Worm (Caenorhabditis elegans) whole organism, young adult: Measurements from ENCODE around the gene T01D3.3.
A peak's percentile ranks its signal among the peaks of the same experiment; 100 is the strongest.

Source experiments
- B0019.2 ChIP-seq: fragments of 200-800 bp; sonication (Bioruptor generic); conservative IDR thresholded peaks from 2 replicates; pipeline ENCODE4 v1.3.6; 2022; ENCODE audit warnings: missing genetic modification reagents, missing genetic modification characterization, missing compliant biosample characterization
- B0336.3 ChIP-seq: fragments of 200-800 bp; sonication (Bioruptor generic); IDR thresholded peaks from 2 replicates; pipeline ENCODE4 v1.3.6; 2022; ENCODE audit warnings: missing genetic modification characterization, missing compliant biosample characterization
- C06A6.2 ChIP-seq: fragments of 200-800 bp; sonication (Bioruptor generic); conservative IDR thresholded peaks from 2 replicates; pipeline ENCODE4 v1.3.6; 2022; ENCODE audit warnings: missing genetic modification characterization, missing compliant biosample characterization
- F23B12.7 ChIP-seq: sonication (generic microtip); optimal IDR thresholded peaks from 2 replicates; lab custom pipeline; 2017; ENCODE audit warnings: missing genetic modification characterization, mild to moderate bottlenecking, missing compliant biosample characterization, antibody characterized with exemption, moderate library complexity; ENCODE audit not compliant: insufficient read depth
- F39B2.1 ChIP-seq: fragments of 200-800 bp; sonication (Bioruptor generic); IDR thresholded peaks from 2 replicates; pipeline ENCODE4 v1.3.6; 2022; ENCODE audit warnings: missing genetic modification reagents, missing genetic modification characterization, missing compliant biosample characterization
- F49E8.2 ChIP-seq: sonication (generic microtip); optimal IDR thresholded peaks from 3 replicates; lab custom pipeline; 2017; ENCODE audit warnings: missing genetic modification characterization, mild to moderate bottlenecking, missing compliant biosample characterization, antibody characterized with exemption, moderate library complexity; ENCODE audit not compliant: insufficient read depth
- F52B5.7 ChIP-seq: sonication (generic microtip); optimal IDR thresholded peaks from 2 replicates; lab custom pipeline; 2016; ENCODE audit warnings: mild to moderate bottlenecking, missing genetic modification characterization, missing compliant biosample characterization
- F57C9.4 ChIP-seq: sonication (generic microtip); optimal IDR thresholded peaks from 2 replicates; lab custom pipeline; 2017; ENCODE audit warnings: mild to moderate bottlenecking, missing genetic modification characterization, missing compliant biosample characterization
- K12H6.12 ChIP-seq: fragments of 200-800 bp; sonication (Bioruptor generic); optimal IDR thresholded peaks from 2 replicates; lab custom pipeline; 2018; ENCODE audit warnings: mild to moderate bottlenecking, missing genetic modification characterization, missing compliant biosample characterization
- Y53F4B.3 ChIP-seq: fragments of 200-800 bp; sonication (Bioruptor generic); IDR thresholded peaks from 2 replicates; pipeline ENCODE4 v1.3.6; 2022; ENCODE audit warnings: missing genetic modification reagents, missing genetic modification characterization, missing compliant biosample characterization
- Y53G8AR.9 ChIP-seq: fragments of 200-800 bp; sonication (Bioruptor generic); conservative IDR thresholded peaks from 2 replicates; pipeline ENCODE4 v1.3.6; 2022; ENCODE audit warnings: missing genetic modification reagents, missing genetic modification characterization, missing compliant biosample characterization
- Y79H2A.3 ChIP-seq: fragments of 200-800 bp; sonication (Bioruptor generic); conservative IDR thresholded peaks from 2 replicates; pipeline ENCODE4 v1.3.6; 2022; ENCODE audit warnings: missing genetic modification reagents, missing genetic modification characterization, missing compliant biosample characterization
- ZK185.1 ChIP-seq: sonication (generic microtip); optimal IDR thresholded peaks from 2 replicates; lab custom pipeline; 2016; ENCODE audit warnings: mild to moderate bottlenecking, missing genetic modification characterization, missing compliant biosample characterization; ENCODE audit not compliant: poor library complexity, severe bottlenecking
- aptf-3 ChIP-seq: fragments of 200-800 bp; sonication (Bioruptor generic); IDR thresholded peaks from 2 replicates; pipeline ENCODE4 v1.3.6; 2022; ENCODE audit warnings: missing genetic modification characterization, missing compliant biosample characterization
- attf-3 ChIP-seq: fragments of 200-800 bp; sonication (Bioruptor generic); conservative IDR thresholded peaks from 2 replicates; pipeline ENCODE4 v1.3.6; 2022; ENCODE audit warnings: missing genetic modification reagents, missing genetic modification characterization, missing compliant biosample characterization
- attf-5 ChIP-seq: fragments of 200-800 bp; sonication (Bioruptor generic); optimal IDR thresholded peaks from 2 replicates; lab custom pipeline; 2018; ENCODE audit warnings: mild to moderate bottlenecking, missing genetic modification characterization, missing compliant biosample characterization
- cebp-1 ChIP-seq, 2 experiments: fragments of 200-800 bp in 1 of 2; sonication (Bioruptor generic) in 1 of 2; sonication (generic microtip) in 1 of 2; IDR thresholded peaks in 1 of 2; optimal IDR thresholded peaks in 1 of 2; 2 replicates each; pipeline versions ENCODE4 v1.3.6 to Lab custom; 2017 to 2022; ENCODE audit warnings: missing compliant biosample characterization in 2 of 2, missing genetic modification characterization in 2 of 2, mild to moderate bottlenecking in 1 of 2, missing genetic modification reagents in 1 of 2, moderate library complexity in 1 of 2
- ceh-27 ChIP-seq: fragments of 200-800 bp; sonication (Bioruptor generic); optimal IDR thresholded peaks from 2 replicates; lab custom pipeline; 2018; ENCODE audit warnings: mild to moderate bottlenecking, missing genetic modification characterization, moderate library complexity, missing compliant biosample characterization
- chd-7 ChIP-seq: sonication (generic microtip); optimal IDR thresholded peaks from 2 replicates; lab custom pipeline; 2016; ENCODE audit warnings: mild to moderate bottlenecking, missing genetic modification characterization, moderate library complexity, missing compliant biosample characterization
- efl-1 ChIP-seq: fragments of 150-350 bp; optimal IDR thresholded peaks from 2 replicates; lab custom pipeline; 2014; ENCODE audit warnings: missing biosample characterization, missing genetic modification reagents, missing genetic modification characterization
- egl-44 ChIP-seq: fragments of 200-800 bp; sonication (Bioruptor generic); IDR thresholded peaks from 2 replicates; pipeline ENCODE4 v1.3.6; 2022; ENCODE audit warnings: missing genetic modification reagents, missing genetic modification characterization, missing compliant biosample characterization
- gei-17 ChIP-seq: fragments of 200-800 bp; sonication (Bioruptor generic); optimal IDR thresholded peaks from 2 replicates; lab custom pipeline; 2018; ENCODE audit warnings: mild to moderate bottlenecking, missing genetic modification characterization, missing compliant biosample characterization
- him-1 ChIP-seq: sonication (generic microtip); optimal IDR thresholded peaks from 2 replicates; lab custom pipeline; 2016; ENCODE audit warnings: missing genotype, missing genetic modification reagents, missing genetic modification characterization, missing compliant biosample characterization
- hlh-12 ChIP-seq: sonication (generic microtip); optimal IDR thresholded peaks from 2 replicates; lab custom pipeline; 2016; ENCODE audit warnings: missing genetic modification characterization, missing compliant biosample characterization
- hmg-1.2 ChIP-seq: fragments of 200-800 bp; sonication (Bioruptor generic); IDR thresholded peaks from 2 replicates; pipeline ENCODE4 v1.3.6; 2022; ENCODE audit warnings: missing genetic modification reagents, missing genetic modification characterization, missing compliant biosample characterization
- hrde-1 ChIP-seq: sonication (generic microtip); optimal IDR thresholded peaks from 2 replicates; lab custom pipeline; 2016; ENCODE audit warnings: missing genetic modification characterization, mild to moderate bottlenecking, missing compliant biosample characterization, moderate library complexity, missing genotype, missing genetic modification reagents, borderline replicate concordance
- lin-26 ChIP-seq: fragments of 200-800 bp; sonication (Bioruptor generic); IDR thresholded peaks from 2 replicates; pipeline ENCODE4 v1.3.6; 2022; ENCODE audit warnings: missing genetic modification reagents, missing genetic modification characterization, missing compliant biosample characterization
- lin-40 ChIP-seq: sonication (generic microtip); optimal IDR thresholded peaks from 2 replicates; lab custom pipeline; 2016; ENCODE audit warnings: missing genetic modification characterization, mild to moderate bottlenecking, missing compliant biosample characterization, missing genotype, missing genetic modification reagents
- lin-54 ChIP-seq: fragments of 200-800 bp; sonication (Bioruptor generic); optimal IDR thresholded peaks from 2 replicates; lab custom pipeline; 2018; ENCODE audit warnings: mild to moderate bottlenecking, missing genetic modification characterization, missing compliant biosample characterization
- madf-10 ChIP-seq: sonication (generic microtip); optimal IDR thresholded peaks from 2 replicates; lab custom pipeline; 2016; ENCODE audit warnings: mild to moderate bottlenecking, missing genetic modification characterization, missing compliant biosample characterization
- madf-6 ChIP-seq: fragments of 200-800 bp; sonication (Bioruptor generic); IDR thresholded peaks from 2 replicates; pipeline ENCODE4 v1.3.6; 2022; ENCODE audit warnings: missing genetic modification reagents, missing genetic modification characterization, missing compliant biosample characterization
- mes-4 ChIP-seq: sonication (generic microtip); optimal IDR thresholded peaks from 2 replicates; lab custom pipeline; 2016; ENCODE audit warnings: missing genotype, missing genetic modification characterization, missing compliant biosample characterization
- nhr-27 ChIP-seq: fragments of 200-800 bp; sonication (Bioruptor generic); optimal IDR thresholded peaks from 2 replicates; lab custom pipeline; 2018; ENCODE audit warnings: mild to moderate bottlenecking, missing genetic modification characterization, moderate library complexity, missing compliant biosample characterization
- nhr-80 ChIP-seq: sonication (generic microtip); optimal IDR thresholded peaks from 2 replicates; lab custom pipeline; 2016; ENCODE audit warnings: missing genetic modification characterization, missing compliant biosample characterization
- pha-4 ChIP-seq: fragments of 150-350 bp; sonication (generic microtip); optimal IDR thresholded peaks from 2 replicates; lab custom pipeline; 2014; ENCODE audit warnings: missing biosample characterization, missing genetic modification reagents, missing genetic modification characterization
- rcor-1 ChIP-seq: fragments of 200-800 bp; sonication (Bioruptor generic); IDR thresholded peaks from 2 replicates; pipeline ENCODE4 v1.3.6; 2022; ENCODE audit warnings: missing genetic modification reagents, missing genetic modification characterization, missing compliant biosample characterization
- repo-1 ChIP-seq: sonication (generic microtip); optimal IDR thresholded peaks from 2 replicates; lab custom pipeline; 2017; ENCODE audit warnings: mild to moderate bottlenecking, missing genetic modification characterization, missing compliant biosample characterization
- rpc-1 ChIP-seq, 2 experiments: fragments of 150-350 bp in 1 of 2; sonication (generic microtip) in 1 of 2; optimal IDR thresholded peaks; 2 replicates each; lab custom pipeline; 2014 to 2018; ENCODE audit warnings: missing biosample characterization in 1 of 2, missing genetic modification characterization in 1 of 2, missing genetic modification reagents in 1 of 2, missing genotype in 1 of 2
- snpc-1.1 ChIP-seq: sonication (generic microtip); optimal IDR thresholded peaks from 2 replicates; lab custom pipeline; 2017; ENCODE audit warnings: missing genetic modification characterization, mild to moderate bottlenecking, missing compliant biosample characterization, antibody characterized with exemption, moderate library complexity, missing genotype, missing genetic modification reagents; ENCODE audit not compliant: insufficient read depth
- snpc-3.4 ChIP-seq: sonication (generic microtip); optimal IDR thresholded peaks from 2 replicates; lab custom pipeline; 2017; ENCODE audit warnings: missing genetic modification characterization, mild to moderate bottlenecking, missing compliant biosample characterization, antibody characterized with exemption, moderate library complexity, missing genotype, missing genetic modification reagents
- sptf-2 ChIP-seq: fragments of 200-800 bp; sonication (Bioruptor generic); optimal IDR thresholded peaks from 2 replicates; lab custom pipeline; 2018; ENCODE audit warnings: mild to moderate bottlenecking, missing genetic modification characterization, missing compliant biosample characterization
- tbp1 ChIP-seq: fragments of 200-800 bp; sonication (Bioruptor generic); optimal IDR thresholded peaks from 2 replicates; lab custom pipeline; 2018; ENCODE audit warnings: mild to moderate bottlenecking, missing genetic modification characterization, missing compliant biosample characterization
- unc-130 ChIP-seq: sonication (generic microtip); optimal IDR thresholded peaks from 2 replicates; lab custom pipeline; 2016; ENCODE audit warnings: missing genetic modification reagents, missing genetic modification characterization, missing compliant biosample characterization
- xnd-1 ChIP-seq: sonication (generic microtip); optimal IDR thresholded peaks from 2 replicates; lab custom pipeline; 2016; ENCODE audit warnings: missing genotype, missing genetic modification reagents, missing genetic modification characterization, missing compliant biosample characterization
- zim-3 ChIP-seq: sonication (generic microtip); optimal IDR thresholded peaks from 2 replicates; lab custom pipeline; 2017; ENCODE audit warnings: mild to moderate bottlenecking, missing genetic modification characterization, moderate library complexity, missing compliant biosample characterization
- ztf-22 ChIP-seq: fragments of 200-800 bp; sonication (Bioruptor generic); optimal IDR thresholded peaks from 2 replicates; lab custom pipeline; 2018; ENCODE audit warnings: mild to moderate bottlenecking, missing genetic modification characterization, moderate library complexity, missing compliant biosample characterization
- ztf-28 ChIP-seq: fragments of 200-800 bp; sonication (Bioruptor generic); IDR thresholded peaks from 2 replicates; pipeline ENCODE4 v1.3.6; 2022; ENCODE audit warnings: missing genetic modification reagents, missing genetic modification characterization, missing compliant biosample characterization

Gene T01D3.3

DNA sequence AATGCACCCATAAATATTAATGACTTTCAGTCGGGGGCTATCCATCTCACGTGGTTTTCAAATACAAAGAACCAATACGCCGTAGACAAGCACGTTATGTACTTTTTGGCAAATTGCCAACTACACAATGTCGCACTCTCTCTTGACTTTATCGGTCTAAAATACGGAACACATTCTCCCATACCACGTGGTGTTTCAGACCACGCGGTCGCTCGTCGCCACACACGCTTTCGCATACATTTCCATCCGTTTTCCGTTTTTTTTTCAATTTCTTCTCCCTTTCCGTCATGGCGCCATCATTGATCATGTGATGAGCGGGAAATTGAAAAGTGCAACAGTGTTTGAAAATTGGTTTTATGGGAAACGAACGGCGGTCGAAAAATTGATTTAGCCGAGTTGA is 45.5 kb upstream of the T01D3.3 start (continued):
- no peak for TF ChIP-seq hrde-1 (tag; lab: Kevin White, UChicago)
- no peak for TF ChIP-seq rpc-1 (optimal IDR thresholded peaks at IDR 0.05; lab: Kevin White, UChicago)
- TF ChIP-seq rpc-1 (tag; optimal IDR thresholded peaks at IDR 0.05; lab: Kevin White, UChicago): no peak
- peak; percentile 96 for TF ChIP-seq ztf-22 (GFP tag; lab: Kevin White, UChicago)
- TF ChIP-seq Y79H2A.3 (GFP tag; lab: Robert Waterston, UW): no peak
- TF ChIP-seq nhr-27 (tag; lab: Kevin White, UChicago): no peak
- no peak for TF ChIP-seq F39B2.1 (GFP tag; lab: Robert Waterston, UW)
- TF ChIP-seq F57C9.4 (tag; lab: Kevin White, UChicago): no peak
- peak; percentile 79 for TF ChIP-seq lin-26 (GFP tag; lab: Robert Waterston, UW)
- no peak for TF ChIP-seq ztf-28 (GFP tag; lab: Robert Waterston, UW)
- peak; percentile 78 for TF ChIP-seq attf-5 (GFP tag; lab: Kevin White, UChicago)
- TF ChIP-seq lin-54 (GFP tag; lab: Kevin White, UChicago): peak; percentile 66
- TF ChIP-seq C06A6.2 (GFP tag; lab: Robert Waterston, UW): peak; percentile 87
- no peak for TF ChIP-seq xnd-1
- TF ChIP-seq attf-3: no peak
- peak; percentile 67 for TF ChIP-seq ZK185.1 (tag; lab: Kevin White, UChicago)
- 0 out of 2 replicates have a peak, but pooled peaks have one; percentile 61 for TF ChIP-seq egl-44 (GFP tag; lab: Robert Waterston, UW)
- no peak for TF ChIP-seq mes-4 (tag; lab: Kevin White, UChicago)
- TF ChIP-seq B0019.2: no peak
- peak; percentile 58 for TF ChIP-seq F52B5.7
- no peak for TF ChIP-seq hlh-12 (tag; lab: Kevin White, UChicago)
- peak; percentile 70 for TF ChIP-seq repo-1 (tag; lab: Kevin White, UChicago)
- TF ChIP-seq hmg-1.2 (GFP tag; lab: Robert Waterston, UW): no peak; the same call in 1 of the 2 replicates
- TF ChIP-seq madf-6 (GFP tag; lab: Robert Waterston, UW): peak; percentile 37; the same call in 1 of the 2 replicates
- no peak for TF ChIP-seq zim-3 (tag; lab: Kevin White, UChicago)
- TF ChIP-seq efl-1 (GFP tag; lab: Kevin White, UChicago): no peak
- peak; percentile 82 for TF ChIP-seq F23B12.7 (tag; lab: Kevin White, UChicago)
- TF ChIP-seq chd-7 (tag; lab: Kevin White, UChicago): peak; percentile 97
- no peak for TF ChIP-seq him-1 (tag; lab: Kevin White, UChicago)
- peak; percentile 88 for TF ChIP-seq nhr-80 (tag; lab: Kevin White, UChicago)
- TF ChIP-seq snpc-3.4 (tag; lab: Kevin White, UChicago): no peak
- TF ChIP-seq Y53F4B.3: no peak
- no peak for TF ChIP-seq snpc-1.1
- no peak; the same call in none of the 2 replicates for TF ChIP-seq B0336.3 (GFP tag; lab: Robert Waterston, UW)
- TF ChIP-seq gei-17 (GFP tag; lab: Kevin White, UChicago): peak; percentile 82
- peak; percentile 18 for TF ChIP-seq ceh-27 (GFP tag; lab: Kevin White, UChicago)
- no peak for TF ChIP-seq unc-130
- peak; percentile 61 for TF ChIP-seq tbp1 (GFP tag; lab: Kevin White, UChicago)
- TF ChIP-seq F49E8.2: no peak
- TF ChIP-seq pha-4 (tag; lab: Kevin White, UChicago): no peak
- TF ChIP-seq cebp-1 (GFP tag; IDR thresholded peaks at IDR 0.05; lab: Robert Waterston, UW): peak; percentile 82
- peak; percentile 91 for TF ChIP-seq cebp-1 (tag; optimal IDR thresholded peaks at IDR 0.05; lab: Kevin White, UChicago)
- no peak for TF ChIP-seq sptf-2
- TF ChIP-seq lin-40 (tag; lab: Kevin White, UChicago): peak; percentile 92
- TF ChIP-seq Y53G8AR.9: peak; percentile 84
- TF ChIP-seq K12H6.12 (tag; lab: Kevin White, UChicago): peak; percentile 84
- no peak for TF ChIP-seq aptf-3 (GFP tag; lab: Robert Waterston, UW)
- peak; percentile 59 for TF ChIP-seq rcor-1
- TF ChIP-seq madf-10 (tag; lab: Kevin White, UChicago): peak; percentile 56
